Fruit fly (Drosophila melanogaster): ENCODE results near the gene CG7443.

DNA sequence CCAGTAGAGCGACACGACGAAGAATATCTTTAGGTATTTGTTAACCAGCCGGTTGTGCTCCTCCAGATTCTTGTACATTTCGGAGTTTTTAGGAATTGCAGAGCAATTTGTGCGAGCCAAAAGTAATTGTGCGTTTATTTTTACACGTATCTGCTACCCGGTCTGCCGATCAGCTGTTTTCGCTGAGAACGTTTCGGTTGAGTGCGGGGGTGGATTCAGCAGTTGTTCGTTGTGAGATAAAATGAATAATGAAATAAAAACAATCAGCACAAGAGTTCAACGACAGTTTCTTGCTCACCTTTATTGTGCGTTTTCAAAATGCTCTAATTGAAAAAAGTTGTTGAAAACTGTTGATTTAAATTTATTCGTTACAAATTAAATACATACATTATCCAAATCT lies 20.3 kb upstream of the CG7443 start, which contains the start of gene nac:
- TF ChIP-seq CG12768 (GFP tag; optimal IDR thresholded peaks at IDR 0.05) (peak; percentile 8), Hr96 (GFP tag; optimal IDR thresholded peaks at IDR 0.05) (no peak), CG11617 (GFP tag; optimal IDR thresholded peaks at IDR 0.05) (no peak), cic (GFP tag; optimal IDR thresholded peaks at IDR 0.05) (no peak), pad (GFP tag; optimal IDR thresholded peaks at IDR 0.05) (peak; percentile 7), CG1620 (GFP tag; optimal IDR thresholded peaks at IDR 0.05) (no peak), bab1 (GFP tag; optimal IDR thresholded peaks at IDR 0.05) (peak; percentile 64)

All from whole organism, adult.